Worm (Caenorhabditis elegans): ENCODE data around the gene pdf-2.
A peak's percentile ranks its signal among the peaks of the same experiment; 100 is the strongest.

Gene pdf-2

DNA sequence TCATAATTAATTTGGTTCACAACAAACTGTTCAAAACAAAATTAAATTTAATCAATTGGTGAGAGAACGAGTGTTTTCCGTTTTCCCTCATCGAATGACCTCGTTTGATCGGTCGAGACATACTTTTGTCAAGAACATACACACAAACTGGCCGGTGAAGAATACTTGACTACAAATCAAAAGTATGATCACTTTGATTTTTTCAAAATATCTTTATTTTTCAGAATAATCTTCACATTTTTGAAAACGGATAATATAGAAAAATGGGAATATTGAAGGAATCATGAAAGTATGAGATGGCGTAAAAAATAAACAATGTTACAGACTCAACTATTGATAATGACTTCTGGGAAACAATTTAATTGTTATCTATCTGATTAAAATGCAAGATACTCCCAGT is 45.0 kb upstream of the pdf-2 start, which contains the start of gene swip-10:
TSS of gene swip-10 (minus strand) at position 101 of the 400 bp plus-strand sequence.
- TF ChIP-seq ztf-7 (tag; optimal IDR thresholded peaks at IDR 0.05), result no peak
- no peak for TF ChIP-seq hlh-30 (tag; optimal IDR thresholded peaks at IDR 0.05; ENCODE audit: insufficient read depth)
- no peak for TF ChIP-seq F26F4.8 (GFP tag; conservative IDR thresholded peaks at IDR 0.05)
- TF ChIP-seq ceh-28 (tag; optimal IDR thresholded peaks at IDR 0.05), result no peak

DNA sequence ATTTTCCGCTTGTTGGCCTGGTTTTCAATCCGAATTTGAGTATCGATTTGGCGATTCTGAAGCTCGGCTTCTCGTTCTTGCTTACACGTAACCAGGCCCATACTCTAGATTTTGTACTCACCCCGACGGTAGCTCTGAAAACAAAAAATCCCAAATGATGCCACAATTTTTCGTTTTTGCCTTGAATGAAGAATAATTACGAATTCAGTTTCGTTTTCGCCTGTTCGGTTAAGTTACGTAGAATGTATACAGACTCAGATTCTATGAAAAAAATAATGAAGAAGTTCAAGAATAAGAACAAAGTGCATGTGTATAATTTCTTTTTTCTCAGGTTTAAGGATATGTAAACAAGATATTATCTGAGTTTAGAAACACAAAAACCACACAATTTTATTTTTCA is 42.2 kb upstream of the pdf-2 start, which contains the start of gene gpa-5:
TSS of gene gpa-5 (minus strand) at position 101 of the 400 bp plus-strand sequence.
- TF ChIP-seq nhr-77 (tag; optimal IDR thresholded peaks at IDR 0.05) (no peak), ztf-11 (tag; optimal IDR thresholded peaks at IDR 0.05) (no peak), daf-19 (GFP tag; conservative IDR thresholded peaks at IDR 0.05) (no peak), dmd-8 (GFP tag; IDR thresholded peaks at IDR 0.05) (no peak), zip-2 (tag; optimal IDR thresholded peaks at IDR 0.05) (no peak), daf-8 (GFP tag; IDR thresholded peaks at IDR 0.05) (no peak), nhr-28 (tag; optimal IDR thresholded peaks at IDR 0.05) (no peak), ceh-62 (tag; optimal IDR thresholded peaks at IDR 0.05) (no peak), ceh-32 (tag; optimal IDR thresholded peaks at IDR 0.05; ENCODE audit: poor library complexity) (no peak), nhr-11 (tag; optimal IDR thresholded peaks at IDR 0.05) (no peak), F37D6.2 (tag; optimal IDR thresholded peaks at IDR 0.05) (no peak), dpl-1 (GFP tag; optimal IDR thresholded peaks at IDR 0.05) (no peak)

DNA sequence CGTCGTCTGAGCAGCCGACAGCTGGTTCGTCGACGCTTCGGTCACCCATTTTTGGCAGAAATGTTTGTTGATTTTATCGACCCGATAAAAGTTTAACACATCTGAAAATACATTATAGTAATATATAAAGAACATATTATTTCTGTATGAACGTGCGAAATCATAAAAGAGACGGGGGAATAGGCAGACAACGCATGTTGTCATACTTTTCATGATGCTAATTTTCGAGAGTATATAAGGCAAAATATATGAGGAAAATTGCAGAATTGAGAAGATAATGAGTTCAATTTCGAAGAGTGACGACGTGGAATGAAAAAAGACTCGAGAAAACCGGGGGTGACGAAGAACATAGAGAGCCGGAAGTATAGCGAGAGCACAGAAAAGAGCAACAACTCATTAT is 33.0 kb upstream of the pdf-2 start, which contains the start of gene F53B1.8:
TSS of gene F53B1.8 (minus strand) at position 101 of the 400 bp plus-strand sequence.
- no peak for TF ChIP-seq nhr-28 (tag; optimal IDR thresholded peaks at IDR 0.05)
- TF ChIP-seq Y75B8A.6 (GFP tag; IDR thresholded peaks at IDR 0.05), result no peak
- no peak for TF ChIP-seq daf-8 (GFP tag; IDR thresholded peaks at IDR 0.05)
- TF ChIP-seq unc-39 (tag; optimal IDR thresholded peaks at IDR 0.05), result no peak
- TF ChIP-seq lin-13 (GFP tag; optimal IDR thresholded peaks at IDR 0.05), result no peak
- no peak for TF ChIP-seq zip-2 (tag; optimal IDR thresholded peaks at IDR 0.05)
- no peak for TF ChIP-seq R02D3.7 (tag; optimal IDR thresholded peaks at IDR 0.05)
- no peak for TF ChIP-seq nhr-102 (tag; optimal IDR thresholded peaks at IDR 0.05)
- no peak for TF ChIP-seq mxl-3 (GFP tag; optimal IDR thresholded peaks at IDR 0.05)
- no peak for TF ChIP-seq mes-2 (tag; optimal IDR thresholded peaks at IDR 0.05; ENCODE audit: poor library complexity, severe bottlenecking)
- TF ChIP-seq lin-29 (GFP tag; IDR thresholded peaks at IDR 0.05), result no peak
- TF ChIP-seq F10B5.3 (tag; optimal IDR thresholded peaks at IDR 0.05), result no peak
- TF ChIP-seq egl-27 (tag; optimal IDR thresholded peaks at IDR 0.05), result no peak
- no peak for TF ChIP-seq nhr-48 (tag; optimal IDR thresholded peaks at IDR 0.05)
- no peak for TF ChIP-seq nhr-6 (tag; optimal IDR thresholded peaks at IDR 0.05)

DNA sequence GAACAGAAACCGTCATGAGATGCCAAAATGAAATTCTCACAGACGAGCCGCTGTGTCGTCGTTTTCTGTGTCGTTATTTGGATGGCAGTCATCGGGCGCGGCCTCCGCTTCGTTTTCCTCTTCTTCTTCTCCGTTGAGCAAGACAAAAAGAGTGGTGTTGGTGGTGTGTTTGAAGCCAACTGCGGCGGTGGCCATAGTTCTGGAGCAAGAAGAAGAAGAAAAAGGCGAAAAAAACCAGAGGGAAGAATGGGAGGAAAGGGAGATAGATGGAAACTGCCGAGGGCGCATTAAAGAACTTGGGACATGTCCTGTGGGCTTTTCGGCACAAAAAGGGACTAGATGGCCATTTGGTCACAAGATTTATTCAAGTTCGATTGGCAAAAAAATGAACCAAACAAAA is 31.5 kb upstream of the pdf-2 start, which contains the start of gene F53B1.9:
TSS of gene F53B1.9 (minus strand) at position 195 of the 400 bp plus-strand sequence.
- TF ChIP-seq F26F4.8 (GFP tag; conservative IDR thresholded peaks at IDR 0.05) (no peak), hmg-1.1 (GFP tag; IDR thresholded peaks at IDR 0.05) (0 out of 2 replicates have a peak, but pooled peaks have one; percentile 9), set-16 (GFP tag; IDR thresholded peaks at IDR 0.05) (peak; percentile 8; the same call in 1 of the 2 replicates), lsy-2 (tag; optimal IDR thresholded peaks at IDR 0.05) (no peak), zfp-2 (tag; optimal IDR thresholded peaks at IDR 0.05) (no peak), mes-2 (tag; optimal IDR thresholded peaks at IDR 0.05; ENCODE audit: poor library complexity, severe bottlenecking) (peak; percentile 6), hlh-30 (tag; optimal IDR thresholded peaks at IDR 0.05; ENCODE audit: insufficient read depth) (peak; percentile 17), mep-1 (tag; optimal IDR thresholded peaks at IDR 0.05) (no peak)

DNA sequence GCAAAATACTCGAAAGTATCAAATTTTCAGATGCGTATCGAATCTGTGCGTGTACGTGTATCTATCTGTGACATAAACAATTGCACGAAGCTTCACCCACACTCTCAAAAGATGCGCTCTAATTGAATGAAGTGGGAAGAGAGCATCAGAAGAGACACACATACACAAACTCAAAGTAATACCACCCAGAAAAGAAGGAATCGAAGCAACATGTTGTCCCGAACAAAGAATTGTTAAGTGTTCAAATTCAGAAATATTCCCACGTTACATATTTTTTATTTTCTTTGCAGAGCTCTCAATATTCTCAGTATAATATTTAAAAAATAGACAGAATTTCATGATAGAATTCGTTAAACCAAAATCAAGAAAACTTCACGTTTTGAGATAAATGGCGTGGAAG is 26.2 kb upstream of the pdf-2 start:
- TF ChIP-seq F10B5.3 (tag; optimal IDR thresholded peaks at IDR 0.05) (no peak), T26A8.4 (GFP tag; IDR thresholded peaks at IDR 0.05) (no peak), lin-13 (GFP tag; optimal IDR thresholded peaks at IDR 0.05) (no peak), mxl-2 (GFP tag; conservative IDR thresholded peaks at IDR 0.05) (no peak), aha-1 (tag) (peak; percentile 95), zag-1 (tag; optimal IDR thresholded peaks at IDR 0.05) (no peak), skn-1 (tag; optimal IDR thresholded peaks at IDR 0.05) (no peak), unc-39 (tag; optimal IDR thresholded peaks at IDR 0.05) (no peak), nhr-41 (GFP tag; IDR thresholded peaks at IDR 0.05) (no peak)

Measured in whole organism, L4 larva.